Fruit fly (Drosophila melanogaster): ENCODE measurements around the gene Mur18B.
A peak's percentile ranks its signal among the peaks of the same experiment; 100 is the strongest.

dm6 chrX:19189903-19190302 lies 23.2 kb upstream of the Mur18B start, which contains the start of gene HP1D3csd:
- TF ChIP-seq CTCF (optimal IDR thresholded peaks at IDR 0.05) (peak in 1 of 2 experiments; percentile 49), CG8478 (optimal IDR thresholded peaks at IDR 0.05) (no peak)

Measured in S2 (cell line).